Worm (Caenorhabditis elegans) whole organism, L3 larva: Measurements from ENCODE around the gene fbxa-72.
A peak's percentile ranks its signal among the peaks of the same experiment; 100 is the strongest.

ENCODE experiments used
- ZK546.5 ChIP-seq: sonication (generic microtip); optimal IDR thresholded peaks from 2 replicates; lab custom pipeline; 2017; ENCODE audit warnings: missing biosample characterization, missing genetic modification characterization
- aly-2 ChIP-seq: fragments of 150-350 bp; optimal IDR thresholded peaks from 2 replicates; lab custom pipeline; 2014; ENCODE audit warnings: missing biosample characterization, missing genetic modification characterization
- ama-1 ChIP-seq: fragments of 150-350 bp; optimal IDR thresholded peaks from 2 replicates; lab custom pipeline; 2018
- ceh-28 ChIP-seq: fragments of 150-350 bp; optimal IDR thresholded peaks from 2 replicates; lab custom pipeline; 2014; ENCODE audit warnings: missing biosample characterization, missing genetic modification reagents, missing genetic modification characterization
- ceh-82 ChIP-seq: fragments of 150-350 bp; optimal IDR thresholded peaks from 2 replicates; lab custom pipeline; 2014; ENCODE audit warnings: missing biosample characterization, missing genetic modification characterization
- daf-12 ChIP-seq: fragments of 150-350 bp; optimal IDR thresholded peaks from 2 replicates; lab custom pipeline; 2014; ENCODE audit warnings: missing biosample characterization, missing genetic modification reagents, missing genetic modification characterization
- egl-27 ChIP-seq: sonication (generic microtip); optimal IDR thresholded peaks from 4 replicates; lab custom pipeline; 2017; ENCODE audit warnings: missing biosample characterization, missing genetic modification reagents, missing genetic modification characterization
- egl-5 ChIP-seq: fragments of 150-350 bp; optimal IDR thresholded peaks from 2 replicates; lab custom pipeline; 2017; ENCODE audit warnings: missing biosample characterization, missing genetic modification reagents, missing genetic modification characterization, inconsistent platforms
- elt-1 ChIP-seq: fragments of 150-350 bp; optimal IDR thresholded peaks from 2 replicates; lab custom pipeline; 2014; ENCODE audit warnings: missing biosample characterization, missing genetic modification characterization
- elt-2 ChIP-seq: sonication (generic microtip); optimal IDR thresholded peaks from 2 replicates; lab custom pipeline; 2016; ENCODE audit warnings: missing genetic modification reagents, mild to moderate bottlenecking, missing genetic modification characterization, missing compliant biosample characterization
- elt-3 ChIP-seq, 3 experiments: fragments of 150-350 bp in 1 of 3; sonication (generic microtip) in 2 of 3; optimal IDR thresholded peaks; 2 replicates in 2 of 3; 4 replicates in 1 of 3; lab custom pipeline; 2014 to 2017; ENCODE audit warnings: missing biosample characterization in 3 of 3, missing genetic modification characterization in 3 of 3
- eor-1 ChIP-seq, 2 experiments: fragments of 150-350 bp; optimal IDR thresholded peaks; 2 replicates each; lab custom pipeline; 2014 to 2018; ENCODE audit warnings: missing biosample characterization in 2 of 2, missing genetic modification characterization in 2 of 2
- fkh-10 ChIP-seq: sonication (generic microtip); optimal IDR thresholded peaks from 2 replicates; lab custom pipeline; 2017; ENCODE audit warnings: missing biosample characterization, missing genetic modification reagents, missing genetic modification characterization
- fkh-2 ChIP-seq: fragments of 150-350 bp; optimal IDR thresholded peaks from 2 replicates; lab custom pipeline; 2014; ENCODE audit warnings: missing biosample characterization, missing genetic modification reagents, missing genetic modification characterization
- fos-1 ChIP-seq: fragments of 150-350 bp; optimal IDR thresholded peaks from 2 replicates; lab custom pipeline; 2014; ENCODE audit warnings: missing biosample characterization, missing genetic modification characterization
- hmg-11 ChIP-seq: sonication (generic microtip); optimal IDR thresholded peaks from 2 replicates; lab custom pipeline; 2016; ENCODE audit warnings: missing genetic modification characterization, missing compliant biosample characterization
- lin-15B ChIP-seq: fragments of 150-350 bp; optimal IDR thresholded peaks from 2 replicates; lab custom pipeline; 2014; ENCODE audit warnings: missing biosample characterization, missing genetic modification characterization
- lin-39 ChIP-seq: fragments of 150-350 bp; optimal IDR thresholded peaks from 2 replicates; lab custom pipeline; 2018; ENCODE audit warnings: missing biosample characterization, missing genetic modification reagents, missing genetic modification characterization
- lsy-12 ChIP-seq: sonication (generic microtip); optimal IDR thresholded peaks from 2 replicates; lab custom pipeline; 2016; ENCODE audit warnings: mild to moderate bottlenecking, missing genetic modification characterization, missing compliant biosample characterization
- mdl-1 ChIP-seq: fragments of 150-350 bp; optimal IDR thresholded peaks from 2 replicates; lab custom pipeline; 2014; ENCODE audit warnings: missing biosample characterization, missing genetic modification characterization
- nfya-1 ChIP-seq: sonication (generic microtip); optimal IDR thresholded peaks from 2 replicates; lab custom pipeline; 2017; ENCODE audit warnings: missing genetic modification characterization, mild to moderate bottlenecking, missing compliant biosample characterization, antibody characterized with exemption, moderate library complexity; ENCODE audit not compliant: insufficient read depth
- nhr-11 ChIP-seq: fragments of 150-350 bp; optimal IDR thresholded peaks from 2 replicates; lab custom pipeline; 2014; ENCODE audit warnings: missing biosample characterization, missing genetic modification characterization
- nhr-12 ChIP-seq: fragments of 150-350 bp; optimal IDR thresholded peaks from 2 replicates; lab custom pipeline; 2014; ENCODE audit warnings: missing biosample characterization, missing genetic modification characterization
- nhr-23 ChIP-seq: fragments of 150-350 bp; optimal IDR thresholded peaks from 2 replicates; lab custom pipeline; 2014; ENCODE audit warnings: missing biosample characterization, missing genetic modification reagents, missing genetic modification characterization
- nhr-25 ChIP-seq: sonication (generic microtip); optimal IDR thresholded peaks from 2 replicates; lab custom pipeline; 2017; ENCODE audit warnings: missing biosample characterization, missing genetic modification characterization
- nhr-28 ChIP-seq: fragments of 150-350 bp; optimal IDR thresholded peaks from 2 replicates; lab custom pipeline; 2014; ENCODE audit warnings: missing biosample characterization, missing genetic modification characterization
- nhr-67 ChIP-seq: fragments of 150-350 bp; optimal IDR thresholded peaks from 2 replicates; lab custom pipeline; 2014; ENCODE audit warnings: missing biosample characterization, missing genetic modification characterization
- nhr-76 ChIP-seq: fragments of 150-350 bp; sonication (generic microtip); optimal IDR thresholded peaks from 5 replicates; lab custom pipeline; 2014; ENCODE audit warnings: missing biosample characterization, missing genetic modification characterization
- pha-4 ChIP-seq: fragments of 150-350 bp; optimal IDR thresholded peaks from 2 replicates; lab custom pipeline; 2014; ENCODE audit warnings: missing biosample characterization, missing genetic modification reagents, missing genetic modification characterization
- pqm-1 ChIP-seq: fragments of 150-350 bp; optimal IDR thresholded peaks from 2 replicates; lab custom pipeline; 2017; ENCODE audit warnings: missing biosample characterization, missing genetic modification characterization, inconsistent platforms
- sea-2 ChIP-seq: fragments of 150-350 bp; sonication (generic microtip); optimal IDR thresholded peaks from 4 replicates; lab custom pipeline; 2014; ENCODE audit warnings: missing biosample characterization, missing genetic modification reagents, missing genetic modification characterization
- skn-1 ChIP-seq: fragments of 150-350 bp; optimal IDR thresholded peaks from 2 replicates; lab custom pipeline; 2014; ENCODE audit warnings: missing biosample characterization, missing genetic modification characterization
- snpc-4 ChIP-seq: fragments of 150-350 bp; optimal IDR thresholded peaks from 2 replicates; lab custom pipeline; 2014; ENCODE audit warnings: missing biosample characterization, missing genetic modification characterization
- tbx-2 ChIP-seq: sonication (generic microtip); optimal IDR thresholded peaks from 2 replicates; lab custom pipeline; 2016; ENCODE audit warnings: mild to moderate bottlenecking, missing genetic modification characterization, missing compliant biosample characterization
- unc-39 ChIP-seq: sonication (generic microtip); optimal IDR thresholded peaks from 4 replicates; lab custom pipeline; 2017; ENCODE audit warnings: missing biosample characterization, missing genetic modification characterization
- unc-62 ChIP-seq: fragments of 150-350 bp; sonication (generic microtip); optimal IDR thresholded peaks from 4 replicates; lab custom pipeline; 2014; ENCODE audit warnings: missing biosample characterization, missing genetic modification reagents, missing genetic modification characterization
- zag-1 ChIP-seq: fragments of 150-350 bp; optimal IDR thresholded peaks from 2 replicates; lab custom pipeline; 2014; ENCODE audit warnings: missing biosample characterization, missing genetic modification characterization
- ztf-11 ChIP-seq: fragments of 150-350 bp; optimal IDR thresholded peaks from 2 replicates; lab custom pipeline; 2014; ENCODE audit warnings: missing biosample characterization, missing genetic modification characterization
- ztf-4 ChIP-seq: fragments of 150-350 bp; optimal IDR thresholded peaks from 2 replicates; lab custom pipeline; 2014; ENCODE audit warnings: missing biosample characterization, missing genetic modification characterization

Gene fbxa-72

ce11 chrV:631832-632231, 44.7 kb downstream of the fbxa-72 start:
- TF ChIP-seq lin-15B (tag; lab: Kevin White, UChicago) (no peak), nhr-23 (no peak), egl-27 (tag; lab: Kevin White, UChicago) (no peak), lsy-12 (tag; lab: Kevin White, UChicago) (no peak), fkh-10 (GFP tag; lab: Kevin White, UChicago) (no peak), nhr-76 (tag; lab: Kevin White, UChicago) (no peak), elt-2 (tag; lab: Kevin White, UChicago) (peak; percentile 25), nhr-25 (tag; lab: Kevin White, UChicago) (no peak), pqm-1 (tag; lab: Kevin White, UChicago) (peak; percentile 10), elt-1 (no peak), daf-12 (no peak), hmg-11 (no peak), nhr-12 (tag; lab: Kevin White, UChicago) (no peak), fos-1 (no peak), snpc-4 (peak; percentile 8), ztf-4 (no peak), pha-4 (tag; lab: Kevin White, UChicago) (peak; percentile 59), skn-1 (tag; lab: Kevin White, UChicago) (no peak), unc-62 (GFP tag; lab: Kevin White, UChicago) (no peak), egl-5 (tag; lab: Kevin White, UChicago) (no peak), aly-2 (no peak), elt-3 (tag; optimal IDR thresholded peaks at IDR 0.05; lab: Kevin White, UChicago) (no peak), nhr-28 (tag; lab: Kevin White, UChicago) (no peak), ztf-11 (tag; lab: Kevin White, UChicago) (no peak), sea-2 (GFP tag; lab: Kevin White, UChicago) (no peak), ceh-28 (tag; lab: Kevin White, UChicago) (no peak), mdl-1 (tag; lab: Kevin White, UChicago) (no peak), ama-1 (lab: Kevin White, UChicago) (no peak)

ce11 chrV:628527-628926, 48.0 kb downstream of the fbxa-72 start, which contains the start of gene F48G7.9:
F48G7.9 (minus strand) TSS chrV:628627.
- TF ChIP-seq pqm-1 (tag; lab: Kevin White, UChicago): no peak
- TF ChIP-seq tbx-2 (tag; lab: Kevin White, UChicago): no peak
- TF ChIP-seq ceh-82 (tag; lab: Kevin White, UChicago): no peak
- no peak for TF ChIP-seq unc-62 (GFP tag; lab: Kevin White, UChicago)
- TF ChIP-seq elt-2 (tag; lab: Kevin White, UChicago): no peak
- no peak for TF ChIP-seq nhr-25 (tag; lab: Kevin White, UChicago)
- no peak for TF ChIP-seq lin-15B (tag; lab: Kevin White, UChicago)
- no peak for TF ChIP-seq nhr-67 (tag; lab: Kevin White, UChicago)
- no peak for TF ChIP-seq unc-39 (tag; lab: Kevin White, UChicago)
- no peak for TF ChIP-seq nhr-12 (tag; lab: Kevin White, UChicago)
- TF ChIP-seq fkh-2 (tag; lab: Kevin White, UChicago): no peak
- no peak for TF ChIP-seq nfya-1 (tag; lab: Kevin White, UChicago)
- no peak for TF ChIP-seq ceh-28 (tag; lab: Kevin White, UChicago)
- no peak for TF ChIP-seq lsy-12 (tag; lab: Kevin White, UChicago)
- no peak for TF ChIP-seq nhr-23
- no peak for TF ChIP-seq ZK546.5 (tag; lab: Kevin White, UChicago)
- TF ChIP-seq, all 47 proteins: peak for 0

ce11 chrV:627585-627984, 49.0 kb downstream of the fbxa-72 start, which contains the start of gene F48G7.8:
F48G7.8 (minus strand) TSS chrV:627685.
- TF ChIP-seq nhr-11 (tag; lab: Kevin White, UChicago): no peak
- TF ChIP-seq unc-62 (GFP tag; lab: Kevin White, UChicago): no peak
- TF ChIP-seq fkh-2 (tag; lab: Kevin White, UChicago): no peak
- TF ChIP-seq elt-2 (tag; lab: Kevin White, UChicago): no peak
- TF ChIP-seq ceh-28 (tag; lab: Kevin White, UChicago): no peak
- no peak for TF ChIP-seq nhr-12 (tag; lab: Kevin White, UChicago)
- no peak for TF ChIP-seq fkh-10 (GFP tag; lab: Kevin White, UChicago)
- TF ChIP-seq sea-2 (GFP tag; lab: Kevin White, UChicago): no peak
- TF ChIP-seq zag-1 (tag; lab: Kevin White, UChicago): no peak
- TF ChIP-seq ceh-82 (tag; lab: Kevin White, UChicago): no peak
- TF ChIP-seq lin-39 (tag; lab: Kevin White, UChicago): no peak
- no peak for TF ChIP-seq eor-1 (tag; optimal IDR thresholded peaks at IDR 0.05; lab: Kevin White, UChicago)
- no peak for TF ChIP-seq pha-4 (tag; lab: Kevin White, UChicago)
